Worm (Caenorhabditis elegans) whole organism, late embryonic: Measurements from ENCODE around the gene srlf-17.

ENCODE experiments used
- C08G9.2 ChIP-seq: sonication (generic microtip); optimal IDR thresholded peaks from 2 replicates; lab custom pipeline; 2016; ENCODE audit warnings: mild to moderate bottlenecking, missing genetic modification characterization, moderate library complexity, missing compliant biosample characterization
- ama-1 ChIP-seq: fragments of 150-350 bp; optimal IDR thresholded peaks from 2 replicates; lab custom pipeline; 2014
- ceh-18 ChIP-seq: sonication (generic microtip); optimal IDR thresholded peaks from 2 replicates; lab custom pipeline; 2016; ENCODE audit warnings: missing genetic modification characterization, missing compliant biosample characterization
- elt-4 ChIP-seq: sonication (generic microtip); optimal IDR thresholded peaks from 2 replicates; lab custom pipeline; 2016; ENCODE audit warnings: missing genetic modification characterization, missing compliant biosample characterization
- fax-1 ChIP-seq: sonication (generic microtip); optimal IDR thresholded peaks from 2 replicates; lab custom pipeline; 2016; ENCODE audit warnings: missing genotype, missing genetic modification characterization, missing compliant biosample characterization
- nhr-11 ChIP-seq: fragments of 150-350 bp; optimal IDR thresholded peaks from 2 replicates; lab custom pipeline; 2014; ENCODE audit warnings: missing biosample characterization, missing genetic modification characterization
- pat-9 ChIP-seq: fragments of 200-800 bp; sonication (Bioruptor generic); optimal IDR thresholded peaks from 2 replicates; lab custom pipeline; 2018; ENCODE audit warnings: mild to moderate bottlenecking, missing genetic modification characterization, moderate library complexity, missing compliant biosample characterization
- pax-1 ChIP-seq: fragments of 150-350 bp; optimal IDR thresholded peaks from 2 replicates; lab custom pipeline; 2014; ENCODE audit warnings: missing biosample characterization, missing genetic modification characterization
- ttx-3 ChIP-seq: sonication (generic microtip); optimal IDR thresholded peaks from 2 replicates; lab custom pipeline; 2016; ENCODE audit warnings: missing genetic modification reagents, missing genetic modification characterization, missing compliant biosample characterization
- unc-55 ChIP-seq: sonication (generic microtip); optimal IDR thresholded peaks from 2 replicates; lab custom pipeline; 2017; ENCODE audit warnings: missing biosample characterization, missing genetic modification reagents, missing genetic modification characterization

DNA sequence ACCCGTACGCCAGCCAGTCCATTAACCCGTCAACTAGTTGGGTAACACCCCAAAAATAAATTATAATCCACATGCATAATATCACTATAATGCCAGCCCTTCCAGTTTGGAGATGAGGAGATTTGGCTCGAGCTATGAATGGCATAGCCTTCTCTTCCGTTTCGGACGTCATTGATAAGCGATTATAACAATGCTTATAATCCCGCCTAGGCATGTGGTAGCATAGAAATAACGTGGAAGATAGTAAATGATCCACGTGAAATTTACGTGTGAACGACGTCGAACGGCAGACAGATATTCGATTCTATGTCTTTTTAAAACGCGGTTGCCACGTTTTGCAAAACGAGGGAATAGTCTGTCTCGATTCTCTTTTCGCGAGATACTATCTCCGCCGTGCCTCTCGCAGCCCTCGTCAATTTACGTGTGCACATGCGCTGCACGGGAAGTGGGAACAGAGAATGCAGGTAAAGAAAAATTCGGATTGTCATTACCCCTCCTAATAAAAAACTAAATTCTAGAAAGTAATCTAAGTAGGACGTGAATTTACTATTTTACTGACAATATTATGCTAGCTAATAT lies 46.4 kb upstream of the srlf-17 start:
- TF ChIP-seq nhr-11 (tag; lab: Kevin White, UChicago) (no peak), elt-4 (no peak), fax-1 (no peak), ama-1 (lab: Kevin White, UChicago) (no peak), ttx-3 (tag; lab: Kevin White, UChicago) (no peak), pat-9 (tag; lab: Kevin White, UChicago) (no peak), pax-1 (tag; lab: Kevin White, UChicago) (no peak), unc-55 (no peak), C08G9.2 (tag; lab: Kevin White, UChicago) (no peak), ceh-18 (tag; lab: Kevin White, UChicago) (no peak)
